Worm (Caenorhabditis elegans): ENCODE measurements around the gene T07E3.3.

The T07E3.3 gene

ce11 chrIII:6900609-6901008 lies 3.1 kb upstream of the T07E3.3 start (continued):
- TF ChIP-seq T26A8.4 (GFP tag; IDR thresholded peaks at IDR 0.05), result peak; percentile 55; the same call in 1 of the 2 replicates
- no peak for TF ChIP-seq hif-1 (tag; optimal IDR thresholded peaks at IDR 0.05)
- TF ChIP-seq pqm-1 (tag; optimal IDR thresholded peaks at IDR 0.05), result no peak
- no peak for TF ChIP-seq dve-1 (tag; optimal IDR thresholded peaks at IDR 0.05; ENCODE audit: insufficient read depth)

- TF ChIP-seq spr-1 (tag; optimal IDR thresholded peaks at IDR 0.05) (no peak), dmd-6 (GFP tag; IDR thresholded peaks at IDR 0.05) (peak; percentile 13; the same call in 1 of the 2 replicates)
These were observed 791 bp downstream of the T07E3.3 start for ce11 chrIII:6904468-6904867.

- TF ChIP-seq lin-15B (tag; optimal IDR thresholded peaks at IDR 0.05), result no peak
- TF ChIP-seq F10B5.3 (tag; optimal IDR thresholded peaks at IDR 0.05), result no peak
- no peak for TF ChIP-seq attf-4 (tag; optimal IDR thresholded peaks at IDR 0.05)
These were observed 2.7 kb downstream of the T07E3.3 start, which contains the start of gene T07E3.2 for ce11 chrIII:6906409-6906808. TSS of gene T07E3.2 (plus strand) at chrIII:6906709.

ce11 chrIII:6912381-6912780 lies 8.7 kb downstream of the T07E3.3 start, which contains the start of gene pdf-1:
TSS of gene pdf-1 (minus strand) at chrIII:6912481.
- no peak for TF ChIP-seq duxl-1 (tag; optimal IDR thresholded peaks at IDR 0.05; ENCODE audit: poor library complexity)

- peak; percentile 52 for TF ChIP-seq ces-1 (GFP tag; optimal IDR thresholded peaks at IDR 0.05)
- TF ChIP-seq ceh-20 (GFP tag; IDR thresholded peaks at IDR 0.05), result no peak
- TF ChIP-seq lsy-2 (tag; optimal IDR thresholded peaks at IDR 0.05), result peak in 1 of 2 experiments; percentile 31
These were observed 11.2 kb downstream of the T07E3.3 start for ce11 chrIII:6914840-6915239.

- TF ChIP-seq aha-1 (tag), result peak; percentile 89
- no peak for TF ChIP-seq F26F4.8 (GFP tag; conservative IDR thresholded peaks at IDR 0.05)
These were observed 25.0 kb downstream of the T07E3.3 start, which contains the start of gene flap-1 for ce11 chrIII:6928725-6929124. TSS of gene flap-1 (minus strand) at chrIII:6928825.

- TF ChIP-seq hif-1 (tag; optimal IDR thresholded peaks at IDR 0.05) (peak in 1 of 2 experiments; percentile 45), hlh-11 (tag; optimal IDR thresholded peaks at IDR 0.05) (no peak), nhr-77 (tag; optimal IDR thresholded peaks at IDR 0.05) (peak; percentile 10), T20F7.1 (GFP tag; optimal IDR thresholded peaks at IDR 0.05) (peak; percentile 49), hlh-30 (tag; optimal IDR thresholded peaks at IDR 0.05; ENCODE audit: insufficient read depth) (peak; percentile 25), Y75B8A.6 (GFP tag; IDR thresholded peaks at IDR 0.05) (no peak), snpc-4 (tag; optimal IDR thresholded peaks at IDR 0.05) (no peak), mdl-1 (tag; optimal IDR thresholded peaks at IDR 0.05) (no peak), mep-1 (tag; optimal IDR thresholded peaks at IDR 0.05) (peak; percentile 48), lsy-2 (tag; optimal IDR thresholded peaks at IDR 0.05) (peak in 1 of 2 experiments; percentile 82), dve-1 (tag; optimal IDR thresholded peaks at IDR 0.05; ENCODE audit: insufficient read depth) (peak; percentile 42), ctbp-1 (GFP tag; IDR thresholded peaks at IDR 0.05) (no peak), spr-1 (tag; optimal IDR thresholded peaks at IDR 0.05) (no peak), mes-2 (tag; optimal IDR thresholded peaks at IDR 0.05; ENCODE audit: poor library complexity, severe bottlenecking) (peak; percentile 65), F44E2.7 (GFP tag; IDR thresholded peaks at IDR 0.05) (no peak), lin-38 (GFP tag; IDR thresholded peaks at IDR 0.05) (peak; percentile 85), pha-4 (GFP tag; IDR thresholded peaks at IDR 0.05) (no peak), pha-4 (tag; optimal IDR thresholded peaks at IDR 0.05) (peak; percentile 29), dpl-1 (GFP tag; optimal IDR thresholded peaks at IDR 0.05) (peak; percentile 60), daf-8 (GFP tag; IDR thresholded peaks at IDR 0.05) (no peak), fkh-10 (GFP tag; optimal IDR thresholded peaks at IDR 0.05) (peak; percentile 28), daf-16 (GFP tag; optimal IDR thresholded peaks at IDR 0.05) (no peak), daf-16 (tag; optimal IDR thresholded peaks at IDR 0.05) (peak; percentile 32)
These were observed 26.0 kb downstream of the T07E3.3 start, which contains the start of gene inf-1 for ce11 chrIII:6929558-6930167. TSS of gene inf-1 (plus strand) at chrIII:6930134.
